Worm (Caenorhabditis elegans) whole organism, L1 larva: ENCODE measurements around the gene unc-105.

Source experiments
- Y116A8C.19 ChIP-seq: sonication (generic microtip); optimal IDR thresholded peaks from 2 replicates; lab custom pipeline; 2016; ENCODE audit warnings: missing compliant biosample characterization, missing genetic modification characterization, borderline replicate concordance
- ama-1 ChIP-seq: fragments of 150-350 bp; optimal IDR thresholded peaks from 2 replicates; lab custom pipeline; 2014
- ceh-82 ChIP-seq, 3 experiments: fragments of 150-350 bp in 1 of 3; sonication (generic microtip) in 2 of 3; optimal IDR thresholded peaks; 2 replicates each; lab custom pipeline; 2014 to 2017; ENCODE audit warnings: missing biosample characterization in 3 of 3, missing genetic modification characterization in 3 of 3
- egl-27 ChIP-seq, 2 experiments: fragments of 150-350 bp in 1 of 2; sonication (generic microtip); optimal IDR thresholded peaks; 3 replicates each; lab custom pipeline; 2017 to 2018; ENCODE audit warnings: missing biosample characterization in 2 of 2, missing genetic modification characterization in 2 of 2, missing genetic modification reagents in 2 of 2
- isw-1 ChIP-seq: fragments of 200-800 bp; sonication (Bioruptor generic); IDR thresholded peaks from 2 replicates; pipeline ENCODE4 v1.3.6; 2022; ENCODE audit warnings: missing genetic modification characterization, missing compliant biosample characterization
- jun-1 ChIP-seq: fragments of 150-350 bp; optimal IDR thresholded peaks from 2 replicates; lab custom pipeline; 2014; ENCODE audit warnings: missing biosample characterization, missing genetic modification reagents, missing genetic modification characterization
- mab-9 ChIP-seq: fragments of 200-800 bp; sonication (Bioruptor generic); IDR thresholded peaks from 2 replicates; pipeline ENCODE4 v1.3.6; 2022; ENCODE audit warnings: missing genetic modification reagents, missing genetic modification characterization, missing compliant biosample characterization
- mdl-1 ChIP-seq, 2 experiments: fragments of 150-350 bp; optimal IDR thresholded peaks; 2 replicates each; lab custom pipeline; 2014 to 2017; ENCODE audit warnings: missing biosample characterization in 2 of 2, missing genetic modification characterization in 2 of 2, inconsistent platforms in 1 of 2
- nhr-237 ChIP-seq: fragments of 150-350 bp; optimal IDR thresholded peaks from 2 replicates; lab custom pipeline; 2014; ENCODE audit warnings: missing biosample characterization, missing genetic modification characterization
- nhr-28 ChIP-seq: fragments of 150-350 bp; optimal IDR thresholded peaks from 2 replicates; lab custom pipeline; 2014; ENCODE audit warnings: missing biosample characterization, missing genetic modification characterization
- pax-3 ChIP-seq: fragments of 200-800 bp; sonication (Bioruptor generic); optimal IDR thresholded peaks from 2 replicates; lab custom pipeline; 2018; ENCODE audit warnings: mild to moderate bottlenecking, missing genetic modification characterization, moderate library complexity, missing compliant biosample characterization
- unc-62 ChIP-seq: fragments of 150-350 bp; optimal IDR thresholded peaks from 2 replicates; lab custom pipeline; 2014; ENCODE audit warnings: missing biosample characterization, missing genetic modification reagents, missing genetic modification characterization

ce11 chrII:8093283-8093682 is 23.0 kb upstream of the unc-105 start:
- TF ChIP-seq nhr-237 (tag; lab: Kevin White, UChicago) (no peak), ama-1 (lab: Kevin White, UChicago) (no peak), pax-3 (no peak), egl-27 (tag; optimal IDR thresholded peaks at IDR 0.05; lab: Kevin White, UChicago) (no peak), nhr-28 (tag; lab: Kevin White, UChicago) (no peak), ceh-82 (tag; optimal IDR thresholded peaks at IDR 0.05; lab: Kevin White, UChicago) (no peak), unc-62 (no peak), isw-1 (GFP tag; lab: Robert Waterston, UW) (no peak), mdl-1 (tag; optimal IDR thresholded peaks at IDR 0.05; lab: Kevin White, UChicago) (no peak), mab-9 (no peak), Y116A8C.19 (no peak), jun-1 (tag; lab: Kevin White, UChicago) (no peak)
